Fruit fly (Drosophila melanogaster) whole organism, embryonic: ENCODE results near the gene scpr-B.

Experiments
- CG15269 ChIP-seq: fragments of 200-800 bp; sonication (Bioruptor generic); optimal IDR thresholded peaks from 2 replicates; lab custom pipeline; 2018; ENCODE audit warnings: missing biosample characterization, mild to moderate bottlenecking, missing genetic modification characterization, moderate library complexity
- CG31388 ChIP-seq: fragments of 200-800 bp; sonication (Bioruptor generic); optimal IDR thresholded peaks from 2 replicates; lab custom pipeline; 2016; ENCODE audit warnings: missing biosample characterization, missing genetic modification characterization
- CG7963 ChIP-seq: fragments of 200-800 bp; sonication (Bioruptor generic); IDR thresholded peaks from 3 replicates; pipeline ENCODE4 v1.3.6; 2022; ENCODE audit warnings: missing biosample characterization, missing genetic modification characterization; ENCODE audit not compliant: partially characterized antibody
- Fer1 ChIP-seq: fragments of 200-800 bp; sonication (Bioruptor generic); optimal IDR thresholded peaks from 2 replicates; lab custom pipeline; 2017; ENCODE audit warnings: missing biosample characterization, mild to moderate bottlenecking, missing genetic modification characterization
- Xbp1 ChIP-seq: fragments of 200-800 bp; sonication (Bioruptor generic); optimal IDR thresholded peaks from 3 replicates; lab custom pipeline; 2016; ENCODE audit warnings: missing biosample characterization, mild to moderate bottlenecking, missing genetic modification characterization
- lola ChIP-seq, 3 experiments: fragments of >200 bp in 2 of 3; fragments of 200-800 bp in 1 of 3; sonication (Bioruptor generic) in 1 of 3; optimal IDR thresholded peaks; 2 replicates each; lab custom pipeline; 2017 to 2019; ENCODE audit warnings: missing biosample characterization in 3 of 3, missing genetic modification characterization in 3 of 3, mild to moderate bottlenecking in 1 of 3, moderate library complexity in 1 of 3

dm6 chr3R:11254382-11254953 lies 13.7 kb upstream of the scpr-B start:
- TF ChIP-seq CG7963 (no peak), CG15269 (no peak), Fer1 (GFP tag; lab: Kevin White, UChicago) (no peak), CG31388 (GFP tag; lab: Kevin White, UChicago) (no peak), lola (GFP tag; optimal IDR thresholded peaks at IDR 0.05; lab: Kevin White, UChicago) (no peak), Xbp1 (GFP tag; lab: Kevin White, UChicago) (no peak)
